Worm (Caenorhabditis elegans) whole organism, L1 larva: ENCODE measurements around the gene ZK1240.5.

Experiments used
- C16A3.4 ChIP-seq: fragments of 150-350 bp; optimal IDR thresholded peaks from 2 replicates; lab custom pipeline; 2014; ENCODE audit warnings: missing biosample characterization, missing genetic modification characterization
- F16B12.6 ChIP-seq: fragments of 150-350 bp; optimal IDR thresholded peaks from 2 replicates; lab custom pipeline; 2014; ENCODE audit warnings: missing biosample characterization, missing genetic modification characterization
- alr-1 ChIP-seq: fragments of 200-800 bp; sonication (Bioruptor generic); optimal IDR thresholded peaks from 2 replicates; lab custom pipeline; 2018; ENCODE audit warnings: borderline replicate concordance, mild to moderate bottlenecking, missing genetic modification characterization, missing compliant biosample characterization
- aly-2 ChIP-seq: fragments of 150-350 bp; optimal IDR thresholded peaks from 2 replicates; lab custom pipeline; 2014; ENCODE audit warnings: missing biosample characterization, missing genetic modification characterization
- ceh-8 ChIP-seq: fragments of 200-800 bp; sonication (Bioruptor generic); optimal IDR thresholded peaks from 2 replicates; lab custom pipeline; 2018; ENCODE audit warnings: mild to moderate bottlenecking, missing genetic modification characterization, moderate library complexity, missing compliant biosample characterization
- ceh-82 ChIP-seq, 3 experiments: fragments of 150-350 bp in 1 of 3; sonication (generic microtip) in 2 of 3; optimal IDR thresholded peaks; 2 replicates each; lab custom pipeline; 2014 to 2017; ENCODE audit warnings: missing biosample characterization in 3 of 3, missing genetic modification characterization in 3 of 3
- ceh-88 ChIP-seq: fragments of 200-800 bp; sonication (Bioruptor generic); IDR thresholded peaks from 2 replicates; pipeline ENCODE4 v1.3.6; 2022; ENCODE audit warnings: missing genetic modification characterization, missing compliant biosample characterization
- ceh-90 ChIP-seq: sonication (generic microtip); optimal IDR thresholded peaks from 2 replicates; lab custom pipeline; 2016; ENCODE audit warnings: missing genetic modification characterization, missing compliant biosample characterization
- dpl-1 ChIP-seq, 3 experiments: fragments of 150-350 bp in 2 of 3; sonication (generic microtip) in 1 of 3; optimal IDR thresholded peaks; 2 replicates each; lab custom pipeline; 2014 to 2017; ENCODE audit warnings: missing biosample characterization in 3 of 3, missing genetic modification characterization in 3 of 3, missing genetic modification reagents in 3 of 3
- dsc-1 ChIP-seq: sonication (generic microtip); optimal IDR thresholded peaks from 2 replicates; lab custom pipeline; 2016; ENCODE audit warnings: mild to moderate bottlenecking, missing genetic modification characterization, missing compliant biosample characterization
- efl-1 ChIP-seq, 4 experiments: fragments of 150-350 bp; optimal IDR thresholded peaks in 3 of 4; peaks in 1 of 4; 1 replicate in 1 of 4; 2 replicates in 3 of 4; lab custom pipeline; 2014; ENCODE audit warnings: missing biosample characterization in 2 of 4, missing genetic modification characterization in 2 of 4, missing genetic modification reagents in 2 of 4
- efl-3 ChIP-seq: fragments of 200-800 bp; sonication (Bioruptor generic); optimal IDR thresholded peaks from 2 replicates; lab custom pipeline; 2018; ENCODE audit warnings: mild to moderate bottlenecking, missing genetic modification characterization, missing compliant biosample characterization
- egl-27 ChIP-seq, 2 experiments: fragments of 150-350 bp in 1 of 2; sonication (generic microtip); optimal IDR thresholded peaks; 3 replicates each; lab custom pipeline; 2017 to 2018; ENCODE audit warnings: missing biosample characterization in 2 of 2, missing genetic modification characterization in 2 of 2, missing genetic modification reagents in 2 of 2
- elt-2 ChIP-seq: sonication (generic microtip); optimal IDR thresholded peaks from 2 replicates; lab custom pipeline; 2016; ENCODE audit warnings: missing genetic modification characterization, mild to moderate bottlenecking, inconsistent platforms, missing compliant biosample characterization, missing genetic modification reagents
- irx-1 ChIP-seq: sonication (generic microtip); optimal IDR thresholded peaks from 2 replicates; lab custom pipeline; 2016; ENCODE audit warnings: missing genetic modification characterization, missing compliant biosample characterization
- jun-1 ChIP-seq: fragments of 150-350 bp; optimal IDR thresholded peaks from 2 replicates; lab custom pipeline; 2014; ENCODE audit warnings: missing biosample characterization, missing genetic modification reagents, missing genetic modification characterization
- lin-13 ChIP-seq: fragments of 150-350 bp; optimal IDR thresholded peaks from 2 replicates; lab custom pipeline; 2014; ENCODE audit warnings: missing biosample characterization, missing genetic modification reagents, missing genetic modification characterization
- lin-14 ChIP-seq: fragments of 200-800 bp; sonication (Bioruptor generic); optimal IDR thresholded peaks from 2 replicates; lab custom pipeline; 2018; ENCODE audit warnings: mild to moderate bottlenecking, missing genetic modification characterization, moderate library complexity, missing compliant biosample characterization
- lin-15B ChIP-seq: fragments of 150-350 bp; sonication (generic microtip); optimal IDR thresholded peaks from 3 replicates; lab custom pipeline; 2014; ENCODE audit warnings: missing biosample characterization, missing genetic modification characterization
- lin-35 ChIP-seq, 2 experiments: fragments of 150-350 bp; optimal IDR thresholded peaks; 2 replicates each; lab custom pipeline; 2014; ENCODE audit warnings: missing biosample characterization in 2 of 2, missing genetic modification characterization in 2 of 2, missing genetic modification reagents in 2 of 2
- lin-39 ChIP-seq: fragments of 150-350 bp; optimal IDR thresholded peaks from 2 replicates; lab custom pipeline; 2014; ENCODE audit warnings: missing biosample characterization, missing genetic modification reagents, missing genetic modification characterization
- lsy-2 ChIP-seq, 2 experiments: fragments of 150-350 bp; optimal IDR thresholded peaks; 2 replicates each; lab custom pipeline; 2014; ENCODE audit warnings: missing biosample characterization in 2 of 2, missing genetic modification characterization in 2 of 2
- mab-9 ChIP-seq: fragments of 200-800 bp; sonication (Bioruptor generic); IDR thresholded peaks from 2 replicates; pipeline ENCODE4 v1.3.6; 2022; ENCODE audit warnings: missing genetic modification reagents, missing genetic modification characterization, missing compliant biosample characterization
- mef-2 ChIP-seq: fragments of 150-350 bp; optimal IDR thresholded peaks from 2 replicates; lab custom pipeline; 2014; ENCODE audit warnings: missing biosample characterization, missing genetic modification characterization
- mep-1 ChIP-seq: fragments of 150-350 bp; optimal IDR thresholded peaks from 2 replicates; lab custom pipeline; 2014; ENCODE audit warnings: missing biosample characterization, missing genetic modification characterization
- nhr-19 ChIP-seq: fragments of 200-800 bp; sonication (Bioruptor generic); conservative IDR thresholded peaks from 2 replicates; pipeline ENCODE4 v1.3.6; 2022; ENCODE audit warnings: missing genetic modification characterization, missing compliant biosample characterization
- nhr-237 ChIP-seq: fragments of 150-350 bp; optimal IDR thresholded peaks from 2 replicates; lab custom pipeline; 2014; ENCODE audit warnings: missing biosample characterization, missing genetic modification characterization
- nhr-76 ChIP-seq: sonication (generic microtip); optimal IDR thresholded peaks from 2 replicates; lab custom pipeline; 2017; ENCODE audit warnings: missing biosample characterization, missing genetic modification characterization
- nhr-90 ChIP-seq: sonication (generic microtip); optimal IDR thresholded peaks from 2 replicates; lab custom pipeline; 2016; ENCODE audit warnings: mild to moderate bottlenecking, missing genetic modification characterization, missing compliant biosample characterization; ENCODE audit not compliant: poor library complexity
- pax-3 ChIP-seq: fragments of 200-800 bp; sonication (Bioruptor generic); optimal IDR thresholded peaks from 2 replicates; lab custom pipeline; 2018; ENCODE audit warnings: mild to moderate bottlenecking, missing genetic modification characterization, moderate library complexity, missing compliant biosample characterization
- pqm-1 ChIP-seq: sonication (generic microtip); optimal IDR thresholded peaks from 3 replicates; lab custom pipeline; 2017; ENCODE audit warnings: missing biosample characterization, missing genetic modification characterization
- rnt-1 ChIP-seq: sonication (generic microtip); optimal IDR thresholded peaks from 2 replicates; lab custom pipeline; 2016; ENCODE audit warnings: mild to moderate bottlenecking, missing genetic modification characterization, moderate library complexity, missing compliant biosample characterization
- snpc-4 ChIP-seq: fragments of 150-350 bp; optimal IDR thresholded peaks from 2 replicates; lab custom pipeline; 2014; ENCODE audit warnings: missing biosample characterization, missing genetic modification characterization
- snu-23 ChIP-seq: sonication (generic microtip); optimal IDR thresholded peaks from 2 replicates; lab custom pipeline; 2016; ENCODE audit warnings: missing genetic modification characterization, missing compliant biosample characterization
- sptf-1 ChIP-seq: fragments of 150-350 bp; optimal IDR thresholded peaks from 2 replicates; lab custom pipeline; 2014; ENCODE audit warnings: missing biosample characterization, missing genetic modification characterization
- swsn-7 ChIP-seq: sonication (generic microtip); optimal IDR thresholded peaks from 2 replicates; lab custom pipeline; 2016; ENCODE audit warnings: missing genetic modification characterization, missing compliant biosample characterization
- tbx-2 ChIP-seq: sonication (generic microtip); optimal IDR thresholded peaks from 2 replicates; lab custom pipeline; 2016; ENCODE audit warnings: missing genetic modification characterization, missing compliant biosample characterization
- tlp-1 ChIP-seq: fragments of 150-350 bp; optimal IDR thresholded peaks from 2 replicates; lab custom pipeline; 2014; ENCODE audit warnings: missing biosample characterization, missing genetic modification characterization
- unc-30 ChIP-seq: sonication (generic microtip); optimal IDR thresholded peaks from 2 replicates; lab custom pipeline; 2017; ENCODE audit warnings: missing biosample characterization, missing genetic modification characterization
- unc-86 ChIP-seq: sonication (generic microtip); optimal IDR thresholded peaks from 2 replicates; lab custom pipeline; 2016; ENCODE audit warnings: missing genetic modification characterization, missing compliant biosample characterization
- unc-98 ChIP-seq: fragments of 200-800 bp; sonication (Bioruptor generic); IDR thresholded peaks from 2 replicates; pipeline ENCODE4 v1.3.6; 2022; ENCODE audit warnings: missing genetic modification characterization, missing compliant biosample characterization
- zip-4 ChIP-seq: fragments of 200-800 bp; sonication (Bioruptor generic); optimal IDR thresholded peaks from 2 replicates; lab custom pipeline; 2018; ENCODE audit warnings: mild to moderate bottlenecking, missing genetic modification characterization, moderate library complexity, missing compliant biosample characterization
- ztf-11 ChIP-seq, 2 experiments: sonication (generic microtip); optimal IDR thresholded peaks; 2 replicates each; lab custom pipeline; 2016 to 2017; ENCODE audit warnings: missing genetic modification characterization in 2 of 2, missing biosample characterization in 1 of 2, missing compliant biosample characterization in 1 of 2

ZK1240.5 gene

DNA sequence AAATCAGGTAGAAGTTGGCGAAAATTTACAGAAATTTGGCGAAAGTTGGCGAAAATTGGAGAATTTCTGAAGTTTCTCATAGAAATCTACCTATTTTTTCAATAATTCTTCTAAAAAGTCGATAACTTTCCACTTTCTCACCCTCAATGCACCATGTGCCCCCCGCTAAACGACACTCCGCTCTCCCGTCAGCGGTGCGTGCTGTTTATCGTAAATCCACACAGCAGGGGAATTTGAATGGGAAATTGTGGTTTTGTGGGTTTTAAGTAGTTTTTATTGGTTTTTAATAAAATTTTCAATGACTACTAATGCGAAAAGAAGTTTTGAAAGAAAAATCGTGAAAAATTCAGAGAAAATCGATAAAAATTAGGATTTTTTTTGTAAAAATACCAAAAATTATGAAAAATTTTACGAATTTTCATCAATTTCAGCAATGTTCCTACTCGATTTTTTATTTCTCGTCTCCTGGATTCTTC is 24.3 kb upstream of the ZK1240.5 start, which contains the start of gene F43C11.6 (continued):
- no peak for TF ChIP-seq irx-1 (tag; lab: Kevin White, UChicago)
- no peak for TF ChIP-seq dsc-1 (tag; lab: Kevin White, UChicago)
- TF ChIP-seq elt-2: no peak
- TF ChIP-seq lin-15B (tag; lab: Kevin White, UChicago): peak; percentile 27
- TF ChIP-seq dpl-1 (GFP tag; optimal IDR thresholded peaks at IDR 0.05; lab: Kevin White, UChicago): peak; percentile 35 to 76 (median 37)
- peak; percentile 55 for TF ChIP-seq C16A3.4 (tag; lab: Kevin White, UChicago)
- no peak for TF ChIP-seq snpc-4
- peak; percentile 37 to 73 for TF ChIP-seq lsy-2 (tag; optimal IDR thresholded peaks at IDR 0.05; lab: Kevin White, UChicago)
- TF ChIP-seq swsn-7: peak; percentile 7
- TF ChIP-seq lin-35 (GFP tag; optimal IDR thresholded peaks at IDR 0.05; lab: Kevin White, UChicago): peak; percentile 49 to 77
- peak; percentile 81 for TF ChIP-seq rnt-1 (tag; lab: Kevin White, UChicago)
- TF ChIP-seq unc-86 (tag; lab: Kevin White, UChicago): no peak
- peak in 2 of 3 experiments; percentile 8 to 54 for TF ChIP-seq ceh-82 (tag; optimal IDR thresholded peaks at IDR 0.05; lab: Kevin White, UChicago)

- no peak for TF ChIP-seq pax-3 (tag; lab: Kevin White, UChicago)
- TF ChIP-seq lin-39: no peak
- TF ChIP-seq ceh-90 (tag; lab: Kevin White, UChicago): no peak
- no peak for TF ChIP-seq sptf-1 (tag; lab: Kevin White, UChicago)
- no peak for TF ChIP-seq nhr-237
- no peak for TF ChIP-seq ceh-88 (GFP tag; lab: Robert Waterston, UW)
- no peak for TF ChIP-seq snu-23 (GFP tag; lab: Kevin White, UChicago)
- TF ChIP-seq lsy-2 (tag; optimal IDR thresholded peaks at IDR 0.05; lab: Kevin White, UChicago): no peak
- TF ChIP-seq unc-98 (GFP tag; lab: Robert Waterston, UW): no peak
Observed at ce11 chrII:2341515-2341914, 23.8 kb upstream of the ZK1240.5 start, which contains the start of gene enri-1. enri-1 (minus strand) TSS chrII:2341615.

- TF ChIP-seq lin-13 (GFP tag; lab: Kevin White, UChicago) (no peak), snu-23 (GFP tag; lab: Kevin White, UChicago) (peak; percentile 6), mep-1 (tag; lab: Kevin White, UChicago) (peak; percentile 35), unc-30 (tag; lab: Kevin White, UChicago) (no peak), efl-1 (optimal IDR thresholded peaks at IDR 0.05; lab: Kevin White, UChicago) (peak; percentile 34 to 44), efl-1 (GFP tag; optimal IDR thresholded peaks at IDR 0.05 in 1 of 2; lab: Kevin White, UChicago) (peak; percentile 18 to 20), dpl-1 (GFP tag; optimal IDR thresholded peaks at IDR 0.05; lab: Kevin White, UChicago) (no peak), nhr-76 (no peak), tbx-2 (tag; lab: Kevin White, UChicago) (no peak), F16B12.6 (tag; lab: Kevin White, UChicago) (peak; percentile 4), mab-9 (no peak), nhr-19 (no peak), ceh-82 (tag; optimal IDR thresholded peaks at IDR 0.05; lab: Kevin White, UChicago) (no peak), ceh-8 (no peak), elt-2 (no peak), nhr-90 (no peak), sptf-1 (tag; lab: Kevin White, UChicago) (no peak), lin-35 (GFP tag; optimal IDR thresholded peaks at IDR 0.05; lab: Kevin White, UChicago) (peak; percentile 10 to 23), lin-15B (tag; lab: Kevin White, UChicago) (no peak), snpc-4 (no peak), lin-14 (GFP tag; lab: Kevin White, UChicago) (peak; percentile 61), pqm-1 (tag; lab: Kevin White, UChicago) (no peak), alr-1 (tag; lab: Kevin White, UChicago) (no peak), lsy-2 (tag; optimal IDR thresholded peaks at IDR 0.05; lab: Kevin White, UChicago) (peak in 1 of 2 experiments; percentile 10), ceh-90 (tag; lab: Kevin White, UChicago) (no peak), egl-27 (tag; optimal IDR thresholded peaks at IDR 0.05; lab: Kevin White, UChicago) (no peak), aly-2 (tag; lab: Kevin White, UChicago) (no peak), ztf-11 (tag; optimal IDR thresholded peaks at IDR 0.05; lab: Kevin White, UChicago) (no peak), zip-4 (no peak), tlp-1 (tag; lab: Kevin White, UChicago) (no peak), rnt-1 (tag; lab: Kevin White, UChicago) (peak; percentile 78), swsn-7 (no peak), mef-2 (tag; lab: Kevin White, UChicago) (no peak), jun-1 (tag; lab: Kevin White, UChicago) (no peak), efl-3 (GFP tag; lab: Kevin White, UChicago) (no peak)
Observed at ce11 chrII:2340974-2341373, 23.2 kb upstream of the ZK1240.5 start.
